Worm (Caenorhabditis elegans) whole organism, late embryonic: ENCODE results near the gene twk-46.

Experiments used
- C08G9.2 ChIP-seq: sonication (generic microtip); optimal IDR thresholded peaks from 2 replicates; lab custom pipeline; 2016; ENCODE audit warnings: mild to moderate bottlenecking, missing genetic modification characterization, moderate library complexity, missing compliant biosample characterization
- C38D4.7 ChIP-seq: fragments of 200-800 bp; sonication (Bioruptor generic); optimal IDR thresholded peaks from 2 replicates; lab custom pipeline; 2018; ENCODE audit warnings: mild to moderate bottlenecking, missing genetic modification characterization, moderate library complexity, missing compliant biosample characterization
- F13H6.1 ChIP-seq: sonication (generic microtip); optimal IDR thresholded peaks from 2 replicates; lab custom pipeline; 2016; ENCODE audit warnings: missing genetic modification characterization, missing compliant biosample characterization
- K02D7.2 ChIP-seq: sonication (generic microtip); optimal IDR thresholded peaks from 2 replicates; lab custom pipeline; 2017; ENCODE audit warnings: mild to moderate bottlenecking, missing genetic modification characterization, missing compliant biosample characterization
- K09A11.1 ChIP-seq: sonication (generic microtip); optimal IDR thresholded peaks from 2 replicates; lab custom pipeline; 2017; ENCODE audit warnings: antibody characterized with exemption, mild to moderate bottlenecking, missing genetic modification characterization, missing compliant biosample characterization; ENCODE audit not compliant: insufficient read depth
- T23F11.4 ChIP-seq: fragments of 200-800 bp; sonication (Bioruptor generic); optimal IDR thresholded peaks from 2 replicates; lab custom pipeline; 2018; ENCODE audit warnings: mild to moderate bottlenecking, missing genetic modification characterization, missing compliant biosample characterization
- ceh-18 ChIP-seq: sonication (generic microtip); optimal IDR thresholded peaks from 2 replicates; lab custom pipeline; 2016; ENCODE audit warnings: missing genetic modification characterization, missing compliant biosample characterization
- ceh-2 ChIP-seq: sonication (generic microtip); optimal IDR thresholded peaks from 2 replicates; lab custom pipeline; 2016; ENCODE audit warnings: missing genotype, missing genetic modification characterization, missing compliant biosample characterization
- ceh-31 ChIP-seq: sonication (generic microtip); optimal IDR thresholded peaks from 2 replicates; lab custom pipeline; 2016; ENCODE audit warnings: missing genetic modification characterization, missing compliant biosample characterization
- ceh-6 ChIP-seq: fragments of 200-800 bp; sonication (Bioruptor generic); optimal IDR thresholded peaks from 2 replicates; lab custom pipeline; 2018; ENCODE audit warnings: mild to moderate bottlenecking, missing genetic modification characterization, missing compliant biosample characterization
- ceh-9 ChIP-seq: sonication (generic microtip); optimal IDR thresholded peaks from 2 replicates; lab custom pipeline; 2016; ENCODE audit warnings: mild to moderate bottlenecking, missing genetic modification characterization, inconsistent platforms, missing compliant biosample characterization
- dmd-4 ChIP-seq: sonication (generic microtip); optimal IDR thresholded peaks from 2 replicates; lab custom pipeline; 2016; ENCODE audit warnings: borderline replicate concordance, missing genetic modification characterization, missing compliant biosample characterization
- dve-1 ChIP-seq: sonication (generic microtip); optimal IDR thresholded peaks from 2 replicates; lab custom pipeline; 2017; ENCODE audit warnings: antibody characterized with exemption, mild to moderate bottlenecking, missing genetic modification characterization, missing compliant biosample characterization
- elt-2 ChIP-seq: sonication (generic microtip); optimal IDR thresholded peaks from 2 replicates; lab custom pipeline; 2016; ENCODE audit warnings: missing genetic modification reagents, missing genetic modification characterization, missing compliant biosample characterization
- elt-4 ChIP-seq: sonication (generic microtip); optimal IDR thresholded peaks from 2 replicates; lab custom pipeline; 2016; ENCODE audit warnings: missing genetic modification characterization, missing compliant biosample characterization
- ets-4 ChIP-seq: sonication (generic microtip); optimal IDR thresholded peaks from 2 replicates; lab custom pipeline; 2016; ENCODE audit warnings: missing genetic modification characterization, missing compliant biosample characterization
- eyg-1 ChIP-seq: sonication (generic microtip); optimal IDR thresholded peaks from 2 replicates; lab custom pipeline; 2016; ENCODE audit warnings: missing genotype, missing genetic modification characterization, missing compliant biosample characterization
- fax-1 ChIP-seq: sonication (generic microtip); optimal IDR thresholded peaks from 2 replicates; lab custom pipeline; 2016; ENCODE audit warnings: missing genotype, missing genetic modification characterization, missing compliant biosample characterization
- hlh-15 ChIP-seq: sonication (generic microtip); optimal IDR thresholded peaks from 2 replicates; lab custom pipeline; 2016; ENCODE audit warnings: missing genetic modification characterization, missing compliant biosample characterization
- hlh-30 ChIP-seq: sonication (generic microtip); optimal IDR thresholded peaks from 2 replicates; lab custom pipeline; 2017; ENCODE audit warnings: antibody characterized with exemption, missing genetic modification characterization, missing compliant biosample characterization; ENCODE audit not compliant: insufficient read depth
- madf-2 ChIP-seq: sonication (generic microtip); optimal IDR thresholded peaks from 2 replicates; lab custom pipeline; 2017; ENCODE audit warnings: missing genetic modification characterization, missing compliant biosample characterization
- nhr-11 ChIP-seq: fragments of 150-350 bp; optimal IDR thresholded peaks from 2 replicates; lab custom pipeline; 2014; ENCODE audit warnings: missing biosample characterization, missing genetic modification characterization
- nhr-232 ChIP-seq: sonication (generic microtip); optimal IDR thresholded peaks from 2 replicates; lab custom pipeline; 2016; ENCODE audit warnings: missing genetic modification characterization, missing compliant biosample characterization
- odd-2 ChIP-seq: sonication (generic microtip); optimal IDR thresholded peaks from 2 replicates; lab custom pipeline; 2017; ENCODE audit warnings: antibody characterized with exemption, mild to moderate bottlenecking, missing genetic modification characterization, missing compliant biosample characterization
- pag-3 ChIP-seq: sonication (generic microtip); optimal IDR thresholded peaks from 2 replicates; lab custom pipeline; 2016; ENCODE audit warnings: missing compliant biosample characterization, missing genetic modification characterization, borderline replicate concordance
- pat-9 ChIP-seq: fragments of 200-800 bp; sonication (Bioruptor generic); optimal IDR thresholded peaks from 2 replicates; lab custom pipeline; 2018; ENCODE audit warnings: mild to moderate bottlenecking, missing genetic modification characterization, moderate library complexity, missing compliant biosample characterization
- pax-1 ChIP-seq: fragments of 150-350 bp; optimal IDR thresholded peaks from 2 replicates; lab custom pipeline; 2014; ENCODE audit warnings: missing biosample characterization, missing genetic modification characterization
- pha-4 ChIP-seq: fragments of 150-350 bp; optimal IDR thresholded peaks from 2 replicates; lab custom pipeline; 2018; ENCODE audit warnings: missing biosample characterization, missing genetic modification reagents, missing genetic modification characterization
- pqm-1 ChIP-seq: sonication (generic microtip); optimal IDR thresholded peaks from 2 replicates; lab custom pipeline; 2016; ENCODE audit warnings: missing genetic modification characterization, missing compliant biosample characterization
- pros-1 ChIP-seq: fragments of 150-350 bp; optimal IDR thresholded peaks from 2 replicates; lab custom pipeline; 2014; ENCODE audit warnings: missing biosample characterization, missing genetic modification reagents, missing genetic modification characterization
- ref-2 ChIP-seq: sonication (generic microtip); optimal IDR thresholded peaks from 2 replicates; lab custom pipeline; 2016; ENCODE audit warnings: missing genetic modification characterization, missing compliant biosample characterization
- sdc-2 ChIP-seq: sonication (generic microtip); optimal IDR thresholded peaks from 2 replicates; lab custom pipeline; 2016; ENCODE audit warnings: missing genotype, missing genetic modification characterization, missing compliant biosample characterization
- syd-9 ChIP-seq: sonication (generic microtip); optimal IDR thresholded peaks from 2 replicates; lab custom pipeline; 2016; ENCODE audit warnings: mild to moderate bottlenecking, missing genetic modification characterization, moderate library complexity, missing compliant biosample characterization
- tbx-2 ChIP-seq: sonication (generic microtip); optimal IDR thresholded peaks from 2 replicates; lab custom pipeline; 2016; ENCODE audit warnings: missing genetic modification characterization, missing compliant biosample characterization
- tbx-7 ChIP-seq: sonication (generic microtip); optimal IDR thresholded peaks from 2 replicates; lab custom pipeline; 2016; ENCODE audit warnings: missing genotype, missing genetic modification characterization, missing compliant biosample characterization
- ttx-3 ChIP-seq: sonication (generic microtip); optimal IDR thresholded peaks from 2 replicates; lab custom pipeline; 2016; ENCODE audit warnings: missing genetic modification reagents, missing genetic modification characterization, missing compliant biosample characterization
- unc-3 ChIP-seq, 2 experiments: fragments of 200-800 bp in 1 of 2; sonication (Bioruptor generic) in 1 of 2; sonication (generic microtip) in 1 of 2; conservative IDR thresholded peaks in 1 of 2; optimal IDR thresholded peaks in 1 of 2; 2 replicates each; pipeline versions ENCODE4 v1.3.6 to Lab custom; 2016 to 2022; ENCODE audit warnings: missing compliant biosample characterization in 2 of 2, missing genetic modification characterization in 2 of 2, missing genetic modification reagents in 1 of 2
- unc-42 ChIP-seq: sonication (generic microtip); optimal IDR thresholded peaks from 2 replicates; lab custom pipeline; 2016; ENCODE audit warnings: missing genotype, missing genetic modification characterization, missing compliant biosample characterization

Gene twk-46

DNA sequence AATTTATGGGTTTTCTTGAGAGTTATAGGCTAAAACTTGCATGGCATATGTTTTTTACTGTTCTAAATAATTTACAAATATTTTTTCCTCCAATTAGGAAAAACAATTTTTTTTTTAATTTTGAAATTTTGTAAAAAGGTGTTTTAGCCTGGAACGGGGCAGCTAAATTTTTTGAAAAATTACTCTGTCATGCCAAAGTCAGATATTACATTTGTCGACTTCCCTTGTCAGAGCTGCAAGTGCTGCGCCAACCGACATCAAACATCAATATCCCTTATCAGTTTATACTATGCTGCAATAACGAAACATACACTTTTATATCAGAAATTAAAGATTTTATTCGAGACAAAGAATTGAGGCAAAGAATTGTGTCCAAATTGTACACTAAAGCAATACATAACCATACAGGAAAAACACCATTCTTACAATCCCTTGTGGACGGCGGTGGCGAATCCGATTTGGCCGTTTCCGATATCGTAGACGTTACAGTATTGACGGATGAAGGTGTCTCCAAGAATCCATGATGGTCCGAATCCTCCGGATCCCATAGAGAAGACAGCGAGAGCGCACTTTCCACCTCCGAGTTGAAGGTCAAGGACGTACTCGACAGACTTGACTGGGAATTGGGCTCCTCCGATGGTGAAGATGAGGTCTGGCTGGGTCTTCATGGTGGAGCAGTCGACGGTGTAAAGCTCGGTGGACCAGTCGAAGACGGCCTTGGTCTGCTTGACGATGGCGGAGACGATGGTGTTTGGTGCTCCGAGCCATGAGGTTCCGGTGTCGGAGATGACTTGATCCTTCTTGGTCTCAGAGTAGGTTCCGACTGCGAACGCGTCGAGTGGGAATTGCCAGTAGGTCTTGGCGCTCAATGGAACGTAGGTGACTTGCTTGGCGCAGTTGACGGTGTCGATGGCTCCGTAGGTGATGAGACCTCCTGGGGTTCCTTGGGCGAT, 10.6 kb upstream of the twk-46 start:
- TF ChIP-seq K09A11.1 (no peak), dve-1 (no peak), pha-4 (no peak), odd-2 (tag; lab: Kevin White, UChicago) (no peak), F13H6.1 (tag; lab: Kevin White, UChicago) (no peak), elt-4 (tag; lab: Kevin White, UChicago) (no peak), ref-2 (tag; lab: Kevin White, UChicago) (no peak), ceh-6 (no peak)

DNA sequence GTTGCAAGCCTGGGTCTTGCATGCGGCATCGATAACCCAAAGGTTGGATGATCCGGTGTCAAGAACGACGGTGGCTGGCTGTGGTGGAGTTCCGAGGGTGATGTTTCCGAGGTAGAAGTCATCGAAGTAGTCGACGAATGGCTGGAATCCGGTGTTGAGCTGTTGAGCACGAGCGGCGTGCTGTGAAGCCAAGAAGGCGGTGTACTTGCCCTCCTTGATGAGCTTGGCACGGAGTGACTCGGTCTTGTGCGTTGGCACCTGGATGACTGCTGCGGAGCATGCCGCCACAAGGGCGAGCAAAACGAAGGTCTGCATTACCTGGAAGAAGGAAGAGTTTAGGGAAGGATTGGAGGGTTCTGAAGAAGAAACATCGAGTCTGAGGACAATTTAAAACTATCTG, 9.5 kb upstream of the twk-46 start, which contains the start of gene asp-1:
Gene asp-1, minus strand, starts transcription at position 315 of the 400 bp plus-strand sequence.
- TF ChIP-seq ceh-9 (tag; lab: Kevin White, UChicago) (no peak), pqm-1 (tag; lab: Kevin White, UChicago) (no peak), pros-1 (tag; lab: Kevin White, UChicago) (no peak), ceh-2 (tag; lab: Kevin White, UChicago) (no peak), fax-1 (no peak), C38D4.7 (GFP tag; lab: Kevin White, UChicago) (no peak), dmd-4 (tag; lab: Kevin White, UChicago) (no peak), nhr-232 (tag; lab: Kevin White, UChicago) (no peak), ets-4 (no peak), hlh-15 (no peak), unc-3 (GFP tag; conservative IDR thresholded peaks at IDR 0.05; lab: Robert Waterston, UW) (no peak), unc-3 (tag; optimal IDR thresholded peaks at IDR 0.05; lab: Kevin White, UChicago) (no peak), tbx-2 (no peak), ttx-3 (tag; lab: Kevin White, UChicago) (no peak), K02D7.2 (no peak)

DNA sequence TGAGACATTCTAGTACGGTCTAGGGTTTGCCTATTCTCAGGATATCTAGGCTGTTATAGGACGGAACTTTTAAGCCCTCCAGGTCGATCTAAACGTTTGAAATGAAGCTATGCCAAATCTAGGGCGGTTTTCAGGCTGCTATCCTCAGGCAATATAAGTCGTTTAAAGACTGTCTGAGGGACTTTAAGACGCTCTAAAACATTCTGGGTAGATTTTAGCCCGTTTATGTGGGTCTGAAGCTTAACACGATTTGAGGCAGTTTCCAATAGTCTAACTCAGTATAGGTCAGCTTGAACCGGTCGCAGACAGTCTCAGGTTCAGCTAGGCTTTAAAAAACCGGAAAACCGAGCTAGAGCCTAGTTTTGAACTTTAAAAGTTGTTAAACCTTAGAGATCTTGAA, 9.1 kb upstream of the twk-46 start:
- TF ChIP-seq ceh-18 (tag; lab: Kevin White, UChicago), result no peak

DNA sequence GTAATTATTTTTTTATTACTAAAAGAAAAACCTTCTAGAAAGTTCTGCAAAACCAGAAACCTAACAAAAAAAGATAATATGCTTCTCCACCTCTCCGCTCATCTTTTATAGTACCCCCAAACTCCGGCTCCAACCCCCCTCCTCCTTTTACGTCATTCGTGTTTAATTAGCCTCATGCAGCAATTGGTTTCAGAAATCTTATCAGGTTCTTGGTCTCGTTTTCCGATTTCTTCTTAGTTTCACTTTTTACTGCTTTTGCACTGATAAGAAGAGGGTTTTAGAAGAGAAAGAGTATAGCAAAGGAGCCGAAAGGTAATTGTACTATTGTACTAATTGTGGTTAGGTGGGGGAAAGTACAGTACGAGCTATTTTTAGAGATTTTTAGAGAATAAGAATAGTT, 8.5 kb upstream of the twk-46 start:
- no peak for TF ChIP-seq eyg-1
- no peak for TF ChIP-seq ceh-9 (tag; lab: Kevin White, UChicago)
- TF ChIP-seq hlh-30 (tag; lab: Kevin White, UChicago), result no peak
- TF ChIP-seq C08G9.2 (tag; lab: Kevin White, UChicago), result no peak
- no peak for TF ChIP-seq T23F11.4 (GFP tag; lab: Kevin White, UChicago)
- TF ChIP-seq pat-9 (tag; lab: Kevin White, UChicago), result no peak
- no peak for TF ChIP-seq ceh-18 (tag; lab: Kevin White, UChicago)
- no peak for TF ChIP-seq pax-1 (tag; lab: Kevin White, UChicago)
- no peak for TF ChIP-seq syd-9
- no peak for TF ChIP-seq elt-2
- no peak for TF ChIP-seq unc-42
- TF ChIP-seq pag-3 (tag; lab: Kevin White, UChicago), result no peak
- TF ChIP-seq tbx-7 (tag; lab: Kevin White, UChicago), result no peak
- no peak for TF ChIP-seq sdc-2 (tag; lab: Kevin White, UChicago)
- TF ChIP-seq ceh-31 (tag; lab: Kevin White, UChicago), result no peak
- TF ChIP-seq unc-3 (GFP tag; conservative IDR thresholded peaks at IDR 0.05; lab: Robert Waterston, UW), result no peak
- TF ChIP-seq unc-3 (tag; optimal IDR thresholded peaks at IDR 0.05; lab: Kevin White, UChicago), result no peak
- TF ChIP-seq madf-2 (tag; lab: Kevin White, UChicago), result no peak
- no peak for TF ChIP-seq nhr-11 (tag; lab: Kevin White, UChicago)
